Fruit fly (Drosophila melanogaster) whole organism, prepupa: ENCODE results near the gene CG12011.

ENCODE experiments used
- Blimp-1 ChIP-seq: fragments of 200-800 bp; sonication (Bioruptor generic); optimal IDR thresholded peaks from 3 replicates; lab custom pipeline; 2017; ENCODE audit warnings: missing biosample characterization, missing genetic modification characterization, mild to moderate bottlenecking, moderate library complexity, missing genetic modification reagents
- CG10631 ChIP-seq: fragments of 200-800 bp; sonication (Bioruptor generic); optimal IDR thresholded peaks from 2 replicates; lab custom pipeline; 2016; ENCODE audit warnings: missing biosample characterization, missing genetic modification characterization
- CG10669 ChIP-seq: fragments of 200-800 bp; sonication (Bioruptor generic); optimal IDR thresholded peaks from 3 replicates; lab custom pipeline; 2018; ENCODE audit warnings: missing biosample characterization, mild to moderate bottlenecking, missing genetic modification characterization, moderate library complexity
- CG11762 ChIP-seq: fragments of 200-800 bp; sonication (Bioruptor generic); optimal IDR thresholded peaks from 3 replicates; lab custom pipeline; 2016; ENCODE audit warnings: missing biosample characterization, missing genetic modification characterization; ENCODE audit not compliant: insufficient read depth
- CG1621 ChIP-seq: fragments of 200-800 bp; sonication (Bioruptor generic); optimal IDR thresholded peaks from 3 replicates; lab custom pipeline; 2018; ENCODE audit warnings: missing biosample characterization, mild to moderate bottlenecking, missing genetic modification characterization
- CG16779 ChIP-seq: fragments of 200-800 bp; sonication (Bioruptor generic); optimal IDR thresholded peaks from 3 replicates; lab custom pipeline; 2017; ENCODE audit warnings: missing biosample characterization, mild to moderate bottlenecking, missing genetic modification characterization
- CG3032 ChIP-seq: fragments of 200-800 bp; optimal IDR thresholded peaks from 2 replicates; lab custom pipeline; 2019; ENCODE audit warnings: missing biosample characterization, mild to moderate bottlenecking, missing genetic modification characterization, moderate library complexity
- CG31627 ChIP-seq: fragments of 200-800 bp; sonication (Bioruptor generic); optimal IDR thresholded peaks from 3 replicates; lab custom pipeline; 2016; ENCODE audit warnings: missing biosample characterization, missing genetic modification characterization
- CG32006 ChIP-seq: fragments of 200-800 bp; sonication (Bioruptor generic); optimal IDR thresholded peaks from 3 replicates; lab custom pipeline; 2017; ENCODE audit warnings: missing biosample characterization, mild to moderate bottlenecking, missing genetic modification characterization
- CG3919 ChIP-seq: fragments of 200-800 bp; sonication (Bioruptor generic); optimal IDR thresholded peaks from 3 replicates; lab custom pipeline; 2016; ENCODE audit warnings: missing biosample characterization, missing genetic modification characterization
- CG4318 ChIP-seq: fragments of 200-800 bp; sonication (Bioruptor generic); optimal IDR thresholded peaks from 3 replicates; lab custom pipeline; 2017; ENCODE audit warnings: missing biosample characterization, mild to moderate bottlenecking, missing genetic modification characterization
- CG6276 ChIP-seq: fragments of 200-800 bp; sonication (Bioruptor generic); optimal IDR thresholded peaks from 2 replicates; lab custom pipeline; 2017; ENCODE audit warnings: missing biosample characterization, mild to moderate bottlenecking, missing genetic modification characterization
- CG6792 ChIP-seq: fragments of 200-800 bp; sonication (Bioruptor generic); optimal IDR thresholded peaks from 3 replicates; lab custom pipeline; 2016; ENCODE audit warnings: missing biosample characterization, missing genetic modification characterization
- CG6808 ChIP-seq: fragments of 200-800 bp; sonication (Bioruptor generic); optimal IDR thresholded peaks from 3 replicates; lab custom pipeline; 2017; ENCODE audit warnings: missing biosample characterization, missing genetic modification characterization, mild to moderate bottlenecking, moderate library complexity, missing genetic modification reagents
- CG7368 ChIP-seq: fragments of 200-800 bp; sonication (Bioruptor generic); optimal IDR thresholded peaks from 3 replicates; lab custom pipeline; 2016; ENCODE audit warnings: missing biosample characterization, missing genetic modification characterization
- CG8319 ChIP-seq: fragments of 200-800 bp; sonication (Bioruptor generic); optimal IDR thresholded peaks from 3 replicates; lab custom pipeline; 2016; ENCODE audit warnings: missing biosample characterization, missing genetic modification characterization
- CG8632 ChIP-seq: fragments of 200-800 bp; sonication (Bioruptor generic); optimal IDR thresholded peaks from 3 replicates; lab custom pipeline; 2016; ENCODE audit warnings: missing biosample characterization, missing genetic modification characterization
- CG9139 ChIP-seq: fragments of 200-800 bp; sonication (Bioruptor generic); optimal IDR thresholded peaks from 3 replicates; lab custom pipeline; 2017; ENCODE audit warnings: missing biosample characterization, mild to moderate bottlenecking, missing genetic modification characterization
- Eip75B ChIP-seq: fragments of 200-800 bp; sonication (Bioruptor generic); optimal IDR thresholded peaks from 3 replicates; lab custom pipeline; 2016; ENCODE audit warnings: missing biosample characterization, missing genetic modification characterization
- Eip78C ChIP-seq: fragments of 200-800 bp; sonication (Bioruptor generic); peaks from one replicate; lab custom pipeline; 2016; ENCODE audit warnings: missing biosample characterization, missing genetic modification characterization
- Ets21C ChIP-seq: fragments of 200-800 bp; sonication (Bioruptor generic); optimal IDR thresholded peaks from 3 replicates; lab custom pipeline; 2016; ENCODE audit warnings: missing biosample characterization, missing genetic modification characterization
- Ets96B ChIP-seq: fragments of 200-800 bp; optimal IDR thresholded peaks from 2 replicates; lab custom pipeline; 2019; ENCODE audit warnings: missing biosample characterization, mild to moderate bottlenecking, missing genetic modification characterization, moderate library complexity
- Gug ChIP-seq: fragments of 200-800 bp; sonication (Bioruptor generic); IDR thresholded peaks from 2 replicates; pipeline ENCODE4 v1.3.6; 2022; ENCODE audit warnings: missing biosample characterization, missing genetic modification characterization
- Hr38 ChIP-seq: sonication (Bioruptor generic); optimal IDR thresholded peaks from 2 replicates; lab custom pipeline; 2016; ENCODE audit warnings: missing biosample characterization, missing genetic modification characterization
- Hr39 ChIP-seq: fragments of 200-800 bp; sonication (Bioruptor generic); optimal IDR thresholded peaks from 2 replicates; lab custom pipeline; 2016; ENCODE audit warnings: missing biosample characterization, missing genetic modification characterization
- Lpt ChIP-seq: fragments of 200-800 bp; sonication (Bioruptor generic); optimal IDR thresholded peaks from 3 replicates; lab custom pipeline; 2016; ENCODE audit warnings: missing biosample characterization, missing genetic modification characterization
- Met ChIP-seq: fragments of 200-800 bp; sonication (Bioruptor generic); optimal IDR thresholded peaks from 3 replicates; lab custom pipeline; 2016; ENCODE audit warnings: missing biosample characterization, missing genetic modification characterization
- OdsH ChIP-seq: fragments of 200-800 bp; sonication (Bioruptor generic); optimal IDR thresholded peaks from 3 replicates; lab custom pipeline; 2016; ENCODE audit warnings: missing biosample characterization, missing genetic modification characterization
- Sox102F ChIP-seq: fragments of 200-800 bp; sonication (Bioruptor generic); optimal IDR thresholded peaks from 2 replicates; lab custom pipeline; 2016; ENCODE audit warnings: missing biosample characterization, mild to moderate bottlenecking, missing genetic modification characterization
- Sox14 ChIP-seq: fragments of 200-800 bp; sonication (Bioruptor generic); optimal IDR thresholded peaks from 3 replicates; lab custom pipeline; 2016; ENCODE audit warnings: missing biosample characterization, missing genetic modification characterization
- Sox15 ChIP-seq: fragments of 200-800 bp; sonication (Bioruptor generic); optimal IDR thresholded peaks from 3 replicates; lab custom pipeline; 2016; ENCODE audit warnings: missing biosample characterization, missing genetic modification characterization
- achi ChIP-seq: fragments of 200-800 bp; sonication (Bioruptor generic); optimal IDR thresholded peaks from 3 replicates; lab custom pipeline; 2016; ENCODE audit warnings: missing biosample characterization, missing genetic modification characterization
- dac ChIP-seq: fragments of 200-800 bp; sonication (Bioruptor generic); optimal IDR thresholded peaks from 2 replicates; lab custom pipeline; 2017; ENCODE audit warnings: missing biosample characterization, mild to moderate bottlenecking, missing genetic modification characterization
- dsx ChIP-seq: fragments of 200-800 bp; optimal IDR thresholded peaks from 3 replicates; lab custom pipeline; 2019; ENCODE audit warnings: missing biosample characterization, mild to moderate bottlenecking, missing genetic modification characterization, moderate library complexity; ENCODE audit not compliant: poor library complexity, severe bottlenecking
- eg ChIP-seq: fragments of 200-800 bp; sonication (Bioruptor generic); IDR thresholded peaks from 3 replicates; pipeline ENCODE4 v1.3.6; 2022; ENCODE audit warnings: missing biosample characterization, missing genetic modification characterization
- esn ChIP-seq: fragments of 200-800 bp; sonication (Bioruptor generic); optimal IDR thresholded peaks from 2 replicates; lab custom pipeline; 2016; ENCODE audit warnings: missing biosample characterization, mild to moderate bottlenecking, missing genetic modification characterization, moderate library complexity
- fd59A ChIP-seq: fragments of 200-800 bp; sonication (Bioruptor generic); optimal IDR thresholded peaks from 2 replicates; lab custom pipeline; 2017; ENCODE audit warnings: missing biosample characterization, mild to moderate bottlenecking, missing genetic modification characterization, missing genetic modification reagents
- fd85E ChIP-seq: fragments of 200-800 bp; sonication (Bioruptor generic); optimal IDR thresholded peaks from 3 replicates; lab custom pipeline; 2016; ENCODE audit warnings: missing biosample characterization, missing genetic modification characterization
- fkh ChIP-seq: fragments of 200-800 bp; sonication (Bioruptor generic); optimal IDR thresholded peaks from 3 replicates; lab custom pipeline; 2017; ENCODE audit warnings: missing biosample characterization, mild to moderate bottlenecking, missing genetic modification characterization, moderate library complexity
- lz ChIP-seq: fragments of 200-800 bp; sonication (Bioruptor generic); optimal IDR thresholded peaks from 3 replicates; lab custom pipeline; 2016; ENCODE audit warnings: missing biosample characterization, missing genetic modification characterization
- net ChIP-seq: fragments of 200-800 bp; sonication (Bioruptor generic); optimal IDR thresholded peaks from 3 replicates; lab custom pipeline; 2016; ENCODE audit warnings: missing biosample characterization, missing genetic modification characterization
- pdm3 ChIP-seq: fragments of 200-800 bp; sonication (Bioruptor generic); optimal IDR thresholded peaks from 3 replicates; lab custom pipeline; 2016; ENCODE audit warnings: missing biosample characterization, missing genetic modification characterization
- salr ChIP-seq, 2 experiments: fragments of 200-800 bp; sonication (Bioruptor generic); optimal IDR thresholded peaks; 3 replicates each; lab custom pipeline; 2016 to 2018; ENCODE audit warnings: missing biosample characterization in 2 of 2, missing genetic modification characterization in 2 of 2, mild to moderate bottlenecking in 1 of 2
- spab ChIP-seq: fragments of 200-800 bp; sonication (Bioruptor generic); optimal IDR thresholded peaks from 2 replicates; lab custom pipeline; 2017; ENCODE audit warnings: missing biosample characterization, mild to moderate bottlenecking, missing genetic modification characterization, missing genetic modification reagents
- ss ChIP-seq, 2 experiments: fragments of 200-800 bp; sonication (Bioruptor generic); optimal IDR thresholded peaks; 2 replicates in 1 of 2; 3 replicates in 1 of 2; lab custom pipeline; 2017 to 2018; ENCODE audit warnings: mild to moderate bottlenecking in 2 of 2, missing biosample characterization in 2 of 2, missing genetic modification characterization in 2 of 2, moderate library complexity in 1 of 2
- svp ChIP-seq: fragments of 200-800 bp; sonication (Bioruptor generic); peaks from one replicate; lab custom pipeline; 2016; ENCODE audit warnings: missing biosample characterization, missing genetic modification characterization
- topi ChIP-seq: fragments of 200-800 bp; sonication (Bioruptor generic); optimal IDR thresholded peaks from 3 replicates; lab custom pipeline; 2016; ENCODE audit warnings: missing biosample characterization, missing genetic modification characterization
- vri ChIP-seq: fragments of 200-800 bp; sonication (Bioruptor generic); optimal IDR thresholded peaks from 3 replicates; lab custom pipeline; 2016; ENCODE audit warnings: missing biosample characterization, mild to moderate bottlenecking, missing genetic modification characterization

Gene CG12011

DNA sequence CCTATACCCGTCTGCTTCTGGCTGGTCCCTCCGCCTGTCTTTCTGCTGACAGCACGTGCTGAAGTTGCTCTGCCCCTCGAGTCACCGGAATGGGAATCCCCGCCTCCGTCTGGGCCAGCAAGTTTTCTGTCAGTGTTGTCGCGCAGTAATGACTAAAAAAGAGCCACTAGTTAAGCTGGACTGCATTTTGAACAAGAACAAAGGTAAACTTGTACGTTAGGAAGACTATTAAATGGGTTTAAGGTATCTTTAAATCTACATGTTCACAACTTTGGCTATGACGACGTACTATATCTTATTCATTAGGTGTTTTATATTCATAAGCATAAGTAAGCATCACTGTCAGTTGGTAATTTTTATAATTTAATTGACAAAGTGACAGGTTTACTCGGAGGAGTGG, 15.0 kb upstream of the CG12011 start (continued):
- no peak for TF ChIP-seq esn (GFP tag; lab: Kevin White, UChicago)
- no peak for TF ChIP-seq vri (GFP tag; lab: Kevin White, UChicago)
- TF ChIP-seq Ets96B (tag; lab: Kevin White, UChicago), result peak; percentile 47
- TF ChIP-seq Sox15, result no peak
- TF ChIP-seq Eip75B (GFP tag; lab: Kevin White, UChicago), result no peak
- TF ChIP-seq Eip78C (GFP tag; lab: Kevin White, UChicago), result peak; percentile 78
- no peak for TF ChIP-seq fkh (GFP tag; lab: Kevin White, UChicago)
- no peak for TF ChIP-seq dac
- no peak for TF ChIP-seq CG6792 (GFP tag; lab: Kevin White, UChicago)
- no peak for TF ChIP-seq CG32006 (GFP tag; lab: Kevin White, UChicago)

- peak; percentile 62 for TF ChIP-seq CG9139 (GFP tag; lab: Kevin White, UChicago)
- peak; percentile 2 for TF ChIP-seq Blimp-1
- TF ChIP-seq CG1621 (tag; lab: Kevin White, UChicago), result peak; percentile 59
- peak; percentile 40 for TF ChIP-seq vri (GFP tag; lab: Kevin White, UChicago)
- TF ChIP-seq Sox15, result peak; percentile 27
- peak; percentile 40 for TF ChIP-seq net
- no peak for TF ChIP-seq fd85E (GFP tag; lab: Kevin White, UChicago)
- TF ChIP-seq spab (GFP tag; lab: Kevin White, UChicago), result peak; percentile 68
- peak; percentile 44 to 66 for TF ChIP-seq ss (GFP tag; optimal IDR thresholded peaks at IDR 0.05; lab: Kevin White, UChicago)
- no peak for TF ChIP-seq Lpt (GFP tag; lab: Kevin White, UChicago)
- peak; percentile 46 for TF ChIP-seq CG7368 (GFP tag; lab: Kevin White, UChicago)
- no peak for TF ChIP-seq Hr38
- no peak for TF ChIP-seq CG4318
- peak; percentile 39 for TF ChIP-seq Ets21C (GFP tag; lab: Kevin White, UChicago)
- TF ChIP-seq esn (GFP tag; lab: Kevin White, UChicago), result peak; percentile 72
- peak; percentile 62 for TF ChIP-seq eg (GFP tag; lab: Robert Waterston, UW)
- peak; percentile 66 for TF ChIP-seq CG6792 (GFP tag; lab: Kevin White, UChicago)
- TF ChIP-seq Sox102F (GFP tag; lab: Kevin White, UChicago), result peak; percentile 41
- peak; percentile 49 for TF ChIP-seq OdsH (GFP tag; lab: Kevin White, UChicago)
- TF ChIP-seq CG32006 (GFP tag; lab: Kevin White, UChicago), result peak; percentile 36
- TF ChIP-seq pdm3 (GFP tag; lab: Kevin White, UChicago), result peak; percentile 47
- TF ChIP-seq svp, result peak; percentile 89
- TF ChIP-seq CG3032 (tag; lab: Kevin White, UChicago), result peak; percentile 78
- TF ChIP-seq dac, result no peak
- TF ChIP-seq CG16779, result no peak
- TF ChIP-seq CG10669 (GFP tag; lab: Kevin White, UChicago), result peak; percentile 77
- TF ChIP-seq Eip78C (GFP tag; lab: Kevin White, UChicago), result peak; percentile 84
- TF ChIP-seq Hr39 (GFP tag; lab: Kevin White, UChicago), result peak; percentile 62
- TF ChIP-seq CG3919 (GFP tag; lab: Kevin White, UChicago), result peak; percentile 58
- peak; percentile 30 to 41 for TF ChIP-seq salr (GFP tag; optimal IDR thresholded peaks at IDR 0.05; lab: Kevin White, UChicago)
- TF ChIP-seq topi (GFP tag; lab: Kevin White, UChicago), result peak; percentile 63
- peak; percentile 69 for TF ChIP-seq Met (GFP tag; lab: Kevin White, UChicago)
- TF ChIP-seq CG10631 (GFP tag; lab: Kevin White, UChicago), result peak; percentile 68
- peak; percentile 55 for TF ChIP-seq Eip75B (GFP tag; lab: Kevin White, UChicago)
- peak; percentile 55 for TF ChIP-seq Sox14 (GFP tag; lab: Kevin White, UChicago)
- peak; percentile 62 for TF ChIP-seq lz
- TF ChIP-seq Gug (GFP tag; lab: Robert Waterston, UW), result peak; percentile 46; the same call in 1 of the 2 replicates
- peak; percentile 25 for TF ChIP-seq CG8319 (GFP tag; lab: Kevin White, UChicago)
- peak; percentile 73 for TF ChIP-seq Ets96B (tag; lab: Kevin White, UChicago)
- peak; percentile 9 for TF ChIP-seq CG11762 (GFP tag; lab: Kevin White, UChicago)
- TF ChIP-seq fd59A (GFP tag; lab: Kevin White, UChicago), result peak; percentile 66
- TF ChIP-seq CG6276, result no peak
- no peak for TF ChIP-seq fkh (GFP tag; lab: Kevin White, UChicago)
- peak; percentile 66 for TF ChIP-seq CG31627 (GFP tag; lab: Kevin White, UChicago)
- TF ChIP-seq achi (GFP tag; lab: Kevin White, UChicago), result peak; percentile 50
- TF ChIP-seq dsx (GFP tag; lab: Kevin White, UChicago), result peak; percentile 61
- peak; percentile 74 for TF ChIP-seq CG6808 (GFP tag; lab: Kevin White, UChicago)
- peak; percentile 36 for TF ChIP-seq CG8632 (GFP tag; lab: Kevin White, UChicago)
Measured at dm6 chr3L:1683091-1683490, 11.3 kb upstream of the CG12011 start.
